Fruit fly (Drosophila melanogaster) whole organism, embryonic: ENCODE measurements around the gene CG4301.

Experiments
- CG10979 ChIP-seq: fragments of 200-800 bp; sonication (Bioruptor generic); optimal IDR thresholded peaks from 2 replicates; lab custom pipeline; 2018; ENCODE audit warnings: missing biosample characterization, mild to moderate bottlenecking, missing genetic modification characterization, moderate library complexity
- CG11247 ChIP-seq: fragments of 200-800 bp; sonication (Bioruptor generic); IDR thresholded peaks from 2 replicates; pipeline ENCODE4 v1.3.6; 2022; ENCODE audit warnings: missing biosample characterization, missing genetic modification characterization
- CG1233 ChIP-seq: fragments of 200-800 bp; sonication (Bioruptor generic); optimal IDR thresholded peaks from 4 replicates; lab custom pipeline; 2018; ENCODE audit warnings: missing biosample characterization, mild to moderate bottlenecking, missing genetic modification characterization
- CG12391 ChIP-seq: fragments of 200-800 bp; sonication (Bioruptor generic); optimal IDR thresholded peaks from 3 replicates; lab custom pipeline; 2018; ENCODE audit warnings: missing biosample characterization, mild to moderate bottlenecking, missing genetic modification characterization, moderate library complexity
- CG12659 ChIP-seq: fragments of 200-800 bp; sonication (Bioruptor generic); optimal IDR thresholded peaks from 3 replicates; lab custom pipeline; 2017; ENCODE audit warnings: mild to moderate bottlenecking, missing biosample characterization, missing genetic modification reagents, missing genetic modification characterization
- CG13424 ChIP-seq: fragments of 200-800 bp; sonication (Bioruptor generic); optimal IDR thresholded peaks from 2 replicates; lab custom pipeline; 2019; ENCODE audit warnings: missing biosample characterization, mild to moderate bottlenecking, missing genetic modification characterization, moderate library complexity
- CG13775 ChIP-seq: fragments of 200-800 bp; sonication (Bioruptor generic); optimal IDR thresholded peaks from 3 replicates; lab custom pipeline; 2017; ENCODE audit warnings: missing biosample characterization, mild to moderate bottlenecking, missing genetic modification characterization
- CG14710 ChIP-seq: fragments of 200-800 bp; sonication (Bioruptor generic); optimal IDR thresholded peaks from 3 replicates; lab custom pipeline; 2019; ENCODE audit warnings: missing biosample characterization, mild to moderate bottlenecking, missing genetic modification characterization, moderate library complexity
- CG14860 ChIP-seq: fragments of 200-800 bp; sonication (Bioruptor generic); IDR thresholded peaks from 3 replicates; pipeline ENCODE4 v1.3.6; 2022; ENCODE audit warnings: missing biosample characterization, missing genetic modification characterization; ENCODE audit not compliant: partially characterized antibody
- CG15073 ChIP-seq: fragments of 200-800 bp; sonication (Bioruptor generic); optimal IDR thresholded peaks from 2 replicates; lab custom pipeline; 2016; ENCODE audit warnings: missing biosample characterization, missing genetic modification characterization
- CG17829 ChIP-seq: fragments of 200-800 bp; optimal IDR thresholded peaks from 2 replicates; lab custom pipeline; 2019; ENCODE audit warnings: missing biosample characterization, mild to moderate bottlenecking, missing genetic modification characterization, moderate library complexity
- CG2116 ChIP-seq: fragments of 200-800 bp; sonication (Bioruptor generic); optimal IDR thresholded peaks from 3 replicates; lab custom pipeline; 2018; ENCODE audit warnings: missing biosample characterization, mild to moderate bottlenecking, missing genetic modification characterization
- CG2120 ChIP-seq: fragments of 200-800 bp; sonication (Bioruptor generic); optimal IDR thresholded peaks from 3 replicates; lab custom pipeline; 2016; ENCODE audit warnings: missing biosample characterization, missing genetic modification characterization
- CG2712 ChIP-seq: fragments of 200-800 bp; optimal IDR thresholded peaks from 3 replicates; lab custom pipeline; 2019; ENCODE audit warnings: missing biosample characterization, mild to moderate bottlenecking, missing genetic modification characterization, moderate library complexity
- CG30403 ChIP-seq: fragments of 200-800 bp; sonication (Bioruptor generic); optimal IDR thresholded peaks from 3 replicates; lab custom pipeline; 2016; ENCODE audit warnings: missing biosample characterization, missing genetic modification characterization
- CG32767 ChIP-seq: fragments of 200-800 bp; sonication (Bioruptor generic); IDR thresholded peaks from 2 replicates; pipeline ENCODE4 v1.3.6; 2022; ENCODE audit warnings: missing biosample characterization, missing genetic modification characterization
- CG34376 ChIP-seq: fragments of 200-800 bp; sonication (Bioruptor generic); optimal IDR thresholded peaks from 2 replicates; lab custom pipeline; 2018; ENCODE audit warnings: missing biosample characterization, mild to moderate bottlenecking, missing genetic modification characterization
- CG7357 ChIP-seq: fragments of 200-800 bp; sonication (Bioruptor generic); IDR thresholded peaks from 3 replicates; pipeline ENCODE4 v1.3.6; 2022; ENCODE audit warnings: missing biosample characterization, missing genetic modification characterization
- CG8089 ChIP-seq: fragments of 200-800 bp; sonication (Bioruptor generic); optimal IDR thresholded peaks from 3 replicates; lab custom pipeline; 2016; ENCODE audit warnings: missing biosample characterization, missing genetic modification characterization
- CG8924 ChIP-seq: fragments of 200-800 bp; optimal IDR thresholded peaks from 3 replicates; lab custom pipeline; 2019; ENCODE audit warnings: missing biosample characterization, mild to moderate bottlenecking, missing genetic modification characterization, moderate library complexity
- CG9727 ChIP-seq: fragments of 200-800 bp; sonication (Bioruptor generic); optimal IDR thresholded peaks from 3 replicates; lab custom pipeline; 2017; ENCODE audit warnings: missing biosample characterization, mild to moderate bottlenecking, missing genetic modification characterization
- Deaf1 ChIP-seq: fragments of 200-800 bp; optimal IDR thresholded peaks from 3 replicates; lab custom pipeline; 2019; ENCODE audit warnings: missing biosample characterization, mild to moderate bottlenecking, missing genetic modification characterization, moderate library complexity
- HLHmδ ChIP-seq: fragments of 200-800 bp; sonication (Bioruptor generic); optimal IDR thresholded peaks from 2 replicates; lab custom pipeline; 2018; ENCODE audit warnings: missing biosample characterization, mild to moderate bottlenecking, missing genetic modification characterization, moderate library complexity
- Med ChIP-seq: fragments of 200-800 bp; sonication (Bioruptor generic); peaks from one replicate; lab custom pipeline; 2016; ENCODE audit warnings: missing biosample characterization, missing genetic modification characterization, mild to moderate bottlenecking, inconsistent platforms, moderate library complexity
- NK7.1 ChIP-seq: fragments of 200-800 bp; sonication (Bioruptor generic); optimal IDR thresholded peaks from 3 replicates; lab custom pipeline; 2016; ENCODE audit warnings: missing biosample characterization, missing genetic modification characterization
- Rfx ChIP-seq: fragments of 200-800 bp; sonication (Bioruptor generic); IDR thresholded peaks from 2 replicates; pipeline ENCODE4 v1.3.6; 2022; ENCODE audit warnings: missing biosample characterization, missing genetic modification characterization
- Sox102F ChIP-seq: fragments of 200-800 bp; sonication (Bioruptor generic); optimal IDR thresholded peaks from 2 replicates; lab custom pipeline; 2018; ENCODE audit warnings: missing biosample characterization, mild to moderate bottlenecking, missing genetic modification characterization, moderate library complexity
- Sry-β ChIP-seq: fragments of 200-800 bp; sonication (Bioruptor generic); optimal IDR thresholded peaks from 2 replicates; lab custom pipeline; 2018; ENCODE audit warnings: missing biosample characterization, mild to moderate bottlenecking, missing genetic modification characterization, moderate library complexity
- Xrp1 ChIP-seq: fragments of 200-800 bp; sonication (Bioruptor generic); IDR thresholded peaks from 2 replicates; pipeline ENCODE4 v1.3.6; 2022; ENCODE audit warnings: missing biosample characterization, missing genetic modification characterization
- YL-1 ChIP-seq: fragments of 200-800 bp; sonication (Bioruptor generic); optimal IDR thresholded peaks from 3 replicates; lab custom pipeline; 2017; ENCODE audit warnings: missing biosample characterization, mild to moderate bottlenecking, missing genetic modification characterization
- cato ChIP-seq: fragments of 200-800 bp; sonication (Bioruptor generic); optimal IDR thresholded peaks from 2 replicates; lab custom pipeline; 2016; ENCODE audit warnings: missing biosample characterization, missing genetic modification characterization, borderline replicate concordance
- chif ChIP-seq, 2 experiments: fragments of 200-800 bp; sonication (Bioruptor generic); optimal IDR thresholded peaks; 3 replicates each; lab custom pipeline; 2016; ENCODE audit warnings: missing biosample characterization in 2 of 2, missing genetic modification characterization in 2 of 2
- ci ChIP-seq: fragments of 200-800 bp; sonication (Bioruptor generic); IDR thresholded peaks from 3 replicates; pipeline ENCODE4 v1.3.6; 2022; ENCODE audit warnings: missing biosample characterization, missing genetic modification characterization
- crol ChIP-seq: fragments of 200-800 bp; sonication (Bioruptor generic); IDR thresholded peaks from 2 replicates; pipeline ENCODE4 v1.3.6; 2022; ENCODE audit warnings: missing biosample characterization, missing genetic modification characterization
- dm ChIP-seq: fragments of 200-800 bp; sonication (Bioruptor generic); optimal IDR thresholded peaks from 3 replicates; lab custom pipeline; 2016; ENCODE audit warnings: missing biosample characterization, missing genetic modification characterization
- dmrt11E ChIP-seq: fragments of 200-800 bp; sonication (Bioruptor generic); optimal IDR thresholded peaks from 3 replicates; lab custom pipeline; 2018; ENCODE audit warnings: missing biosample characterization, mild to moderate bottlenecking, missing genetic modification characterization, moderate library complexity
- dysf ChIP-seq: fragments of 200-800 bp; sonication (Bioruptor generic); IDR thresholded peaks from 3 replicates; pipeline ENCODE4 v1.3.6; 2022; ENCODE audit warnings: missing biosample characterization, missing genetic modification characterization
- klu ChIP-seq: fragments of 200-800 bp; sonication (Bioruptor generic); IDR thresholded peaks from 2 replicates; pipeline ENCODE4 v1.3.6; 2022; ENCODE audit warnings: missing biosample characterization, missing genetic modification characterization
- kni ChIP-seq: fragments of 200-800 bp; sonication (Bioruptor generic); optimal IDR thresholded peaks from 3 replicates; lab custom pipeline; 2017; ENCODE audit warnings: mild to moderate bottlenecking, missing biosample characterization, missing genetic modification reagents, missing genetic modification characterization
- lilli ChIP-seq: fragments of 200-800 bp; sonication (Bioruptor generic); optimal IDR thresholded peaks from 3 replicates; lab custom pipeline; 2016; ENCODE audit warnings: missing biosample characterization, missing genetic modification characterization
- lola ChIP-seq, 3 experiments: fragments of >200 bp in 2 of 3; fragments of 200-800 bp in 1 of 3; sonication (Bioruptor generic) in 1 of 3; optimal IDR thresholded peaks; 2 replicates each; lab custom pipeline; 2017 to 2019; ENCODE audit warnings: missing biosample characterization in 3 of 3, missing genetic modification characterization in 3 of 3, mild to moderate bottlenecking in 1 of 3, moderate library complexity in 1 of 3
- nmo ChIP-seq: fragments of 200-800 bp; sonication (Bioruptor generic); optimal IDR thresholded peaks from 2 replicates; lab custom pipeline; 2018; ENCODE audit warnings: missing biosample characterization, mild to moderate bottlenecking, missing genetic modification characterization, moderate library complexity
- org-1 ChIP-seq: fragments of 200-800 bp; sonication (Bioruptor generic); optimal IDR thresholded peaks from 2 replicates; lab custom pipeline; 2017; ENCODE audit warnings: missing biosample characterization, missing genetic modification characterization
- phol ChIP-seq: fragments of 200-800 bp; sonication (Bioruptor generic); optimal IDR thresholded peaks from 3 replicates; lab custom pipeline; 2018; ENCODE audit warnings: missing biosample characterization, mild to moderate bottlenecking, missing genetic modification characterization, moderate library complexity
- psq ChIP-seq: fragments of 200-800 bp; sonication (Bioruptor generic); optimal IDR thresholded peaks from 2 replicates; lab custom pipeline; 2017; ENCODE audit warnings: missing biosample characterization, missing genetic modification characterization
- row ChIP-seq: fragments of 200-800 bp; sonication (Bioruptor generic); IDR thresholded peaks from 3 replicates; pipeline ENCODE4 v1.3.6; 2022; ENCODE audit warnings: missing biosample characterization, missing genetic modification characterization
- sens ChIP-seq: fragments of 200-800 bp; sonication (Bioruptor generic); peaks from one replicate; lab custom pipeline; 2016; ENCODE audit warnings: missing biosample characterization, missing genetic modification characterization
- tio ChIP-seq: fragments of 200-800 bp; sonication (Bioruptor generic); optimal IDR thresholded peaks from 2 replicates; lab custom pipeline; 2017; ENCODE audit warnings: missing biosample characterization, missing genetic modification characterization, inconsistent platforms
- vvl ChIP-seq: fragments of 200-800 bp; sonication (Bioruptor generic); IDR thresholded peaks from 2 replicates; pipeline ENCODE4 v1.3.6; 2022; ENCODE audit warnings: missing biosample characterization, missing genetic modification characterization

The CG4301 gene

dm6 chrX:16427786-16428400 lies 22.6 kb downstream of the CG4301 start:
- TF ChIP-seq CG14710 (tag; lab: Kevin White, UChicago) (peak; percentile 25), org-1 (GFP tag; lab: Kevin White, UChicago) (no peak), CG9727 (GFP tag; lab: Kevin White, UChicago) (peak; percentile 38), cato (GFP tag; lab: Kevin White, UChicago) (no peak), psq (GFP tag; lab: Kevin White, UChicago) (peak; percentile 40), CG2120 (GFP tag; lab: Kevin White, UChicago) (peak; percentile 8), CG15073 (GFP tag; lab: Kevin White, UChicago) (no peak), sens (GFP tag; lab: Kevin White, UChicago) (peak; percentile 45), CG2712 (tag; lab: Kevin White, UChicago) (peak; percentile 46), CG34376 (GFP tag; lab: Kevin White, UChicago) (peak; percentile 2), nmo (GFP tag; lab: Kevin White, UChicago) (peak; percentile 18), phol (peak; percentile 22), CG12391 (peak; percentile 51), chif (GFP tag; optimal IDR thresholded peaks at IDR 0.05; lab: Kevin White, UChicago) (peak in 1 of 2 experiments; percentile 5), CG1233 (GFP tag; lab: Kevin White, UChicago) (no peak), CG30403 (peak; percentile 35), CG13424 (tag; lab: Kevin White, UChicago) (peak; percentile 20), vvl (GFP tag; lab: Robert Waterston, UW) (0 out of 2 replicates have a peak, but pooled peaks have one; percentile 14), Sox102F (no peak), klu (GFP tag; lab: Robert Waterston, UW) (no peak), ci (GFP tag; lab: Robert Waterston, UW) (no peak), crol (peak; percentile 54; the same call in 1 of the 2 replicates), YL-1 (GFP tag; lab: Kevin White, UChicago) (no peak), dm (GFP tag; lab: Kevin White, UChicago) (no peak), lola (GFP tag; optimal IDR thresholded peaks at IDR 0.05; lab: Kevin White, UChicago) (peak in 1 of 3 experiments; percentile 21), CG13775 (GFP tag; lab: Kevin White, UChicago) (peak; percentile 16), CG7357 (GFP tag; lab: Robert Waterston, UW) (0 out of 3 replicates have a peak, but pooled peaks have one; percentile 7), Xrp1 (0 out of 2 replicates have a peak, but pooled peaks have one; percentile 10), Med (GFP tag; lab: Kevin White, UChicago) (peak; percentile 35), Sry-β (GFP tag; lab: Kevin White, UChicago) (peak; percentile 93), CG32767 (GFP tag; lab: Robert Waterston, UW) (no peak), row (GFP tag; lab: Robert Waterston, UW) (peak; percentile 75), lilli (GFP tag; lab: Kevin White, UChicago) (peak; percentile 7), CG14860 (GFP tag; lab: Robert Waterston, UW) (no peak), Deaf1 (tag; lab: Kevin White, UChicago) (no peak), CG10979 (tag; lab: Kevin White, UChicago) (peak; percentile 14), CG8089 (GFP tag; lab: Kevin White, UChicago) (no peak), CG11247 (GFP tag; lab: Robert Waterston, UW) (no peak), dysf (GFP tag; lab: Robert Waterston, UW) (0 out of 3 replicates have a peak, but pooled peaks have one; percentile 15), CG17829 (tag; lab: Kevin White, UChicago) (peak; percentile 34), CG8924 (tag; lab: Kevin White, UChicago) (peak; percentile 22), HLHmδ (GFP tag; lab: Kevin White, UChicago) (no peak), CG12659 (GFP tag; lab: Kevin White, UChicago) (peak; percentile 1), kni (no peak), Rfx (GFP tag; lab: Robert Waterston, UW) (0 out of 2 replicates have a peak, but pooled peaks have one; percentile 9), CG2116 (GFP tag; lab: Kevin White, UChicago) (peak; percentile 25), dmrt11E (tag; lab: Kevin White, UChicago) (peak; percentile 37), tio (GFP tag; lab: Kevin White, UChicago) (no peak), NK7.1 (GFP tag; lab: Kevin White, UChicago) (no peak)
